Worm (Caenorhabditis elegans): ENCODE measurements around the gene nhr-50.

DNA sequence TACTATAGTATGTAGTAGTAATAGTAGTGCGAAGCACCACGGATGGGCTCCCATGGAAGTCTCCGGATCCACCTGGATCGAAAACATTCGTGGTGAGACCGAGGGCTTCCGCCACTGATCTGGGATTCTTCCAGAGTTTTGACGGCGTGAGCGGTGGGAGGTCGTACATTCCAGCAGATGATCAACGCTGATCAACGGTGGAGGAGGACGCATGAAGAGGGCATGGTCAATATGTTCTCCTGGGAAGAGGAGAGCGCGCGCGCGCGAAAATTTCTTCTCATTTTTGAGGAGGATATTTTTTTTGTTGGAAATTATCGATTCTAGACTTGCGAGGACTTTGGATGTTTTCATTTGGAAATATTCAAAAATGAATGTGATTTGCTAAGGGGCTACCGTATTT is 33.1 kb upstream of the nhr-50 start:
- TF ChIP-seq hnd-1 (tag; optimal IDR thresholded peaks at IDR 0.05) = no peak
- no peak for TF ChIP-seq flt-1 (GFP tag; IDR thresholded peaks at IDR 0.05)
- no peak for TF ChIP-seq ceh-13 (GFP tag; optimal IDR thresholded peaks at IDR 0.05)
- TF ChIP-seq ama-1 (optimal IDR thresholded peaks at IDR 0.05) = no peak
- TF ChIP-seq hmbx-1 (tag; optimal IDR thresholded peaks at IDR 0.05) = no peak
- TF ChIP-seq F13C5.2 (tag; optimal IDR thresholded peaks at IDR 0.05) = no peak
- TF ChIP-seq hmg-4 (GFP tag; optimal IDR thresholded peaks at IDR 0.05) = no peak
- no peak for TF ChIP-seq aly-1 (tag; optimal IDR thresholded peaks at IDR 0.05)
- no peak for TF ChIP-seq sea-1 (GFP tag; conservative IDR thresholded peaks at IDR 0.05)
- TF ChIP-seq pes-1 (GFP tag; IDR thresholded peaks at IDR 0.05) = no peak

Measured in whole organism, early embryonic.